Worm (Caenorhabditis elegans) whole organism, dauer: ENCODE measurements around the gene C42D4.3.

Source experiments
- unc-62 ChIP-seq: sonication (generic microtip); optimal IDR thresholded peaks from 2 replicates; lab custom pipeline; 2017; ENCODE audit warnings: missing biosample characterization, missing genetic modification reagents, missing genetic modification characterization

The C42D4.3 gene

ce11 chrIV:7205969-7206368 is 26.9 kb downstream of the C42D4.3 start, which contains the start of gene kcc-1:
Gene kcc-1 (plus strand): TSS chrIV:7206269.
- TF ChIP-seq unc-62 = no peak

ce11 chrIV:7208961-7209360 is 29.9 kb downstream of the C42D4.3 start:
- no peak for TF ChIP-seq unc-62

ce11 chrIV:7211313-7211712 is 32.3 kb downstream of the C42D4.3 start:
- no peak for TF ChIP-seq unc-62

ce11 chrIV:7212769-7213168 is 33.7 kb downstream of the C42D4.3 start:
- TF ChIP-seq unc-62 = no peak

ce11 chrIV:7216210-7216609 is 37.2 kb downstream of the C42D4.3 start:
- no peak for TF ChIP-seq unc-62

ce11 chrIV:7219398-7220087 is 40.5 kb downstream of the C42D4.3 start, which contains the start of the genes glb-23 and R13A1.1:
Gene glb-23 (minus strand): TSS chrIV:7219498.
Gene R13A1.1 (plus strand): TSS chrIV:7220037.
- no peak for TF ChIP-seq unc-62

- TF ChIP-seq unc-62 = no peak
Measured at ce11 chrIV:7222088-7222487, 43.0 kb downstream of the C42D4.3 start.

ce11 chrIV:7227072-7227471 is 48.0 kb downstream of the C42D4.3 start, which contains the start of gene R13A1.10:
Gene R13A1.10 (minus strand): TSS chrIV:7227172.
- no peak for TF ChIP-seq unc-62

ce11 chrIV:7228208-7228607 is 49.2 kb downstream of the C42D4.3 start, which contains the start of gene D2024.5:
Gene D2024.5 (minus strand): TSS chrIV:7228308.
- TF ChIP-seq unc-62 = no peak
